Fruit fly (Drosophila melanogaster) whole organism, adult: ENCODE results near the gene Faf2.

Source experiments
- CG11617 ChIP-seq: fragments of 200-800 bp; sonication (Bioruptor generic); optimal IDR thresholded peaks from 2 replicates; lab custom pipeline; 2017; ENCODE audit warnings: mild to moderate bottlenecking, missing biosample characterization, missing genetic modification reagents, missing genetic modification characterization
- CG33017 ChIP-seq: fragments of 200-800 bp; sonication (Bioruptor generic); optimal IDR thresholded peaks from 2 replicates; lab custom pipeline; 2018; ENCODE audit warnings: missing biosample characterization, mild to moderate bottlenecking, missing genetic modification characterization, moderate library complexity
- CG7045 ChIP-seq: fragments of 200-800 bp; sonication (Bioruptor generic); optimal IDR thresholded peaks from 2 replicates; lab custom pipeline; 2017; ENCODE audit warnings: missing biosample characterization, mild to moderate bottlenecking, missing genetic modification characterization
- CG7101 ChIP-seq: fragments of 200-800 bp; sonication (Bioruptor generic); optimal IDR thresholded peaks from 2 replicates; lab custom pipeline; 2018; ENCODE audit warnings: missing biosample characterization, mild to moderate bottlenecking, missing genetic modification characterization, moderate library complexity
- cic ChIP-seq: fragments of 200-800 bp; sonication (Bioruptor generic); optimal IDR thresholded peaks from 2 replicates; lab custom pipeline; 2017; ENCODE audit warnings: missing biosample characterization, mild to moderate bottlenecking, missing genetic modification characterization, moderate library complexity
- cnc ChIP-seq, 2 experiments: fragments of >200 bp; optimal IDR thresholded peaks; 2 replicates each; lab custom pipeline; 2017
- kay ChIP-seq: fragments of 200-800 bp; sonication (Bioruptor generic); peaks from one replicate; lab custom pipeline; 2016; ENCODE audit warnings: missing biosample characterization, missing genetic modification characterization, borderline replicate concordance
- ovo ChIP-seq: fragments of 200-800 bp; sonication (Bioruptor generic); optimal IDR thresholded peaks from 2 replicates; lab custom pipeline; 2016; ENCODE audit warnings: missing biosample characterization, missing genetic modification characterization
- pad ChIP-seq: fragments of 200-800 bp; sonication (Bioruptor generic); optimal IDR thresholded peaks from 3 replicates; lab custom pipeline; 2017; ENCODE audit warnings: missing biosample characterization, missing genetic modification characterization, mild to moderate bottlenecking, moderate library complexity, missing genetic modification reagents
- tj ChIP-seq: fragments of 200-800 bp; sonication (Bioruptor generic); optimal IDR thresholded peaks from 3 replicates; lab custom pipeline; 2017; ENCODE audit warnings: missing biosample characterization, mild to moderate bottlenecking, missing genetic modification characterization, moderate library complexity

dm6 chr2L:18740010-18740409, 31.5 kb upstream of the Faf2 start, which contains the start of the genes CG42752 and CG15167:
- no peak for TF ChIP-seq CG7045 (GFP tag; lab: Kevin White, UChicago)
- no peak for TF ChIP-seq tj (GFP tag; lab: Kevin White, UChicago)
- no peak for TF ChIP-seq kay
- TF ChIP-seq cic (GFP tag; lab: Kevin White, UChicago) = no peak
- no peak for TF ChIP-seq cnc (optimal IDR thresholded peaks at IDR 0.05; lab: Kevin White, UChicago)
- TF ChIP-seq pad = no peak
- no peak for TF ChIP-seq CG7101 (tag; lab: Kevin White, UChicago)
- TF ChIP-seq ovo = no peak
- TF ChIP-seq CG11617 = no peak
- no peak for TF ChIP-seq CG33017
